Fruit fly (Drosophila melanogaster): Measurements from ENCODE around the gene CG12990.

DNA sequence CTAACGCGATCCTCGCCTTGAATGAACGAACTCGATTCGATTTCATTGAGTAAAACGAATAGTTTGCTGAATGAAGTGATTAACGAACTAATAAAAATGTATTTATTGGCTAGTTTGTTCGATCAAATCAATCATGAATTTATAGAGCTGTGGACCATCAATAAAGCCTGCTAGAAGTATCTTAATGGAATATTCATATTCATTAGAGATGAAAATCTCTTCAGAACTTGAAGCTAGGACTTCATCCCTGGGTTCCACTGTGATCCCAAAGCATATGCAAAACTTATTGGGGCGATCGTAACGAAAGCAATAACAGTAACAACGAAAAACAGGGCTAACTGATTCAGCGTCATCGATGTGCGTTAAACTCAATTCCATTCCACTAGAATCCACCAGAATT lies 25.6 kb upstream of the CG12990 start:
- TF ChIP-seq fd96Ca (GFP tag; IDR thresholded peaks at IDR 0.05) (no peak), CG15710 (tag; optimal IDR thresholded peaks at IDR 0.05) (peak; percentile 23), Ets98B (GFP tag; IDR thresholded peaks at IDR 0.05) (no peak), CG10348 (GFP tag; IDR thresholded peaks at IDR 0.05) (no peak), Pif1A (GFP tag; optimal IDR thresholded peaks at IDR 0.05) (no peak), Pif1B (GFP tag; optimal IDR thresholded peaks at IDR 0.05) (no peak), CG8159 (tag; optimal IDR thresholded peaks at IDR 0.05) (peak; percentile 38), CG12605 (GFP tag; IDR thresholded peaks at IDR 0.05) (no peak), EcR (GFP tag; optimal IDR thresholded peaks at IDR 0.05) (no peak)

Measured in whole organism, pupa.